Fruit fly (Drosophila melanogaster): ENCODE data around the gene mRpL2.

Gene mRpL2

DNA sequence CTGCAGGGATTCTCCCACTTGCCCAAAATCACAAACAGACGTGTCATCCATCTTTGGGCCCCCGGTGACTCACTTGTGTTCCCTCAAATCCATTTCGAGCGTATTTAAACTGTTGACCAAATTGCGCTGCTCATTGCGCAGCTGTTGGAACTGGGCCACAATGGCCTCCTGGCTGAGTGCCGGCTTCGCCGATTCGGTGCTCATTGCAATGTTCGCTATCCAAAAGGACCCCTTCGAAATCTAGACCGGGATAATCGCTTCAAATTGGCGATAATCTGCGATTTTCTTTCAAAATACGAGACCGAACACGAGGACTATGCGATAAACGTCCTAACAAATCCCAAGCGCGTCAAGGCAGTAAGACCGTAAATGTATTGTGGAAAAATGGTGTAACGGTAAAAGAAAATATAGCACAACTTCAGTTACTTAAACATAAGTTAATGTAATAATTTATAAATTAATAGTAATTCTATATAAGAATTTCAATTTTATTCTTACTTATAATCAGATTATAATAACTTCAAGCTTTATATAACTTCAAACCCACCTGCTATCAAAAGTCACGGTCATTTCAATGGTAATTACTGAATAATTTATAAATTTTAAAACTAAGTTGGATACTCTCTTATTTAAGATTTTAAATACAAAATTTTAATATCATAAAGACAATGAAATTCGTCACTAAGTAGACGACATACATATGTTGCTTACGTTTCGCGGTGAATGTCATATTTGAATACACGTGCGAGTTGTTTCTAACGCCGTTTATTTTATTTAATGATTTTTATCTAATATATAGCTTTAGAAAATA lies 46.4 kb upstream of the mRpL2 start, which contains the start of the genes Pfdn2 and Noc1 (continued):
- TF ChIP-seq Nf-YC (tag; optimal IDR thresholded peaks at IDR 0.05): no peak
- no peak for TF ChIP-seq bowl (GFP tag; IDR thresholded peaks at IDR 0.05)
- TF ChIP-seq Hr39 (optimal IDR thresholded peaks at IDR 0.05): no peak
- TF ChIP-seq lov (optimal IDR thresholded peaks at IDR 0.05): no peak
- TF ChIP-seq lov (GFP tag; IDR thresholded peaks at IDR 0.05): no peak
- peak; percentile 66 for TF ChIP-seq CG18262 (tag; optimal IDR thresholded peaks at IDR 0.05)
- TF ChIP-seq mirr (GFP tag; optimal IDR thresholded peaks at IDR 0.05): no peak
- TF ChIP-seq Meics (GFP tag; optimal IDR thresholded peaks at IDR 0.05): peak; percentile 100
- TF ChIP-seq CG9437 (GFP tag; optimal IDR thresholded peaks at IDR 0.05): peak; percentile 31
- TF ChIP-seq Hr78 (GFP tag; optimal IDR thresholded peaks at IDR 0.05): no peak
- no peak for TF ChIP-seq CG7745 (tag; optimal IDR thresholded peaks at IDR 0.05)
- TF ChIP-seq trem (tag; optimal IDR thresholded peaks at IDR 0.05): no peak
- TF ChIP-seq CG13624 (GFP tag; optimal IDR thresholded peaks at IDR 0.05): no peak
- no peak for TF ChIP-seq CHES-1-like (GFP tag; optimal IDR thresholded peaks at IDR 0.05)
- TF ChIP-seq bab2 (GFP tag; optimal IDR thresholded peaks at IDR 0.05): no peak
- TF ChIP-seq CG2199 (GFP tag; IDR thresholded peaks at IDR 0.05): no peak
- TF ChIP-seq grn (GFP tag; optimal IDR thresholded peaks at IDR 0.05): no peak
- no peak for TF ChIP-seq abd-A (tag; optimal IDR thresholded peaks at IDR 0.05)
- TF ChIP-seq otp (GFP tag; IDR thresholded peaks at IDR 0.05): no peak
- peak; percentile 49; the same call in 1 of the 3 replicates for TF ChIP-seq CG7357 (GFP tag; IDR thresholded peaks at IDR 0.05)
- TF ChIP-seq CG1024 (GFP tag; IDR thresholded peaks at IDR 0.05): no peak
- TF ChIP-seq gcm (GFP tag; optimal IDR thresholded peaks at IDR 0.05): no peak
- TF ChIP-seq tna (GFP tag; IDR thresholded peaks at IDR 0.05; ENCODE audit: partially characterized antibody): no peak
- no peak for TF ChIP-seq HLH3B (GFP tag; IDR thresholded peaks at IDR 0.05)
- TF ChIP-seq crp (GFP tag; optimal IDR thresholded peaks at IDR 0.05): peak in 1 of 2 experiments; percentile 66
- TF ChIP-seq CG11723 (GFP tag; optimal IDR thresholded peaks at IDR 0.05): no peak
- peak; percentile 6 for TF ChIP-seq CG15479 (GFP tag; optimal IDR thresholded peaks at IDR 0.05)
- TF ChIP-seq Abd-B (GFP tag; optimal IDR thresholded peaks at IDR 0.05): no peak
- TF ChIP-seq CG2116 (GFP tag; optimal IDR thresholded peaks at IDR 0.05): peak; percentile 18
- TF ChIP-seq Ets97D (GFP tag; optimal IDR thresholded peaks at IDR 0.05): no peak
- TF ChIP-seq CG6272 (GFP tag; IDR thresholded peaks at IDR 0.05): no peak
- no peak for TF ChIP-seq CG3838 (GFP tag; optimal IDR thresholded peaks at IDR 0.05)
- TF ChIP-seq run (tag; optimal IDR thresholded peaks at IDR 0.05): no peak
- peak; percentile 80 for TF ChIP-seq slbo (GFP tag; IDR thresholded peaks at IDR 0.05)
- TF ChIP-seq CG7786 (GFP tag; optimal IDR thresholded peaks at IDR 0.05): no peak
- TF ChIP-seq nau (GFP tag; optimal IDR thresholded peaks at IDR 0.05): no peak
- no peak; the same call in 1 of the 2 replicates for TF ChIP-seq Bgb (GFP tag; IDR thresholded peaks at IDR 0.05; ENCODE audit: partially characterized antibody)
- TF ChIP-seq Dip2 (GFP tag; IDR thresholded peaks at IDR 0.05): no peak
- no peak for TF ChIP-seq unpg (GFP tag; optimal IDR thresholded peaks at IDR 0.05)
- TF ChIP-seq pros (GFP tag; optimal IDR thresholded peaks at IDR 0.05): no peak
- no peak for TF ChIP-seq dimm (GFP tag; IDR thresholded peaks at IDR 0.05)
- TF ChIP-seq Tbp (GFP tag; optimal IDR thresholded peaks at IDR 0.05): no peak
- TF ChIP-seq sima (GFP tag; optimal IDR thresholded peaks at IDR 0.05): no peak
- no peak for TF ChIP-seq pan (optimal IDR thresholded peaks at IDR 0.05)
- TF ChIP-seq pan (GFP tag; optimal IDR thresholded peaks at IDR 0.05 in 1 of 2, IDR thresholded peaks at IDR 0.05 in 1 of 2): peak in 1 of 2 experiments; percentile 61
- no peak for TF ChIP-seq Scr (GFP tag; IDR thresholded peaks at IDR 0.05; ENCODE audit: partially characterized antibody)
- TF ChIP-seq trh (GFP tag; optimal IDR thresholded peaks at IDR 0.05): no peak
- no peak for TF ChIP-seq Dip3 (GFP tag; optimal IDR thresholded peaks at IDR 0.05)
- TF ChIP-seq CG8290 (GFP tag; optimal IDR thresholded peaks at IDR 0.05): peak; percentile 57
- TF ChIP-seq CG8290 (tag; optimal IDR thresholded peaks at IDR 0.05): no peak
- TF ChIP-seq da (GFP tag; optimal IDR thresholded peaks at IDR 0.05): no peak

All from whole organism, embryonic.